Worm (Caenorhabditis elegans) whole organism, L1 larva: ENCODE measurements around the gene cal-8.

Source experiments
- isw-1 ChIP-seq: fragments of 200-800 bp; sonication (Bioruptor generic); IDR thresholded peaks from 2 replicates; pipeline ENCODE4 v1.3.6; 2022; ENCODE audit warnings: missing genetic modification characterization, missing compliant biosample characterization
- lin-13 ChIP-seq: fragments of 150-350 bp; optimal IDR thresholded peaks from 2 replicates; lab custom pipeline; 2014; ENCODE audit warnings: missing biosample characterization, missing genetic modification reagents, missing genetic modification characterization
- unc-30 ChIP-seq: sonication (generic microtip); optimal IDR thresholded peaks from 2 replicates; lab custom pipeline; 2017; ENCODE audit warnings: missing biosample characterization, missing genetic modification characterization

The cal-8 gene

ce11 chrII:5436833-5437232 lies 45.0 kb downstream of the cal-8 start, which contains the start of gene dct-5:
dct-5 (minus strand) TSS chrII:5436933.
- TF ChIP-seq unc-30 (tag; lab: Kevin White, UChicago) (no peak), lin-13 (GFP tag; lab: Kevin White, UChicago) (no peak)

- TF ChIP-seq isw-1: no peak
These were observed 48.8 kb downstream of the cal-8 start, which contains the start of gene srx-114 for ce11 chrII:5433069-5433468. srx-114 (minus strand) TSS chrII:5433169.
